Worm (Caenorhabditis elegans) whole organism, young adult: ENCODE results near the gene elt-3.

Experiments used
- F55B11.4 ChIP-seq: sonication (generic microtip); optimal IDR thresholded peaks from 2 replicates; lab custom pipeline; 2016; ENCODE audit warnings: missing compliant biosample characterization, missing genetic modification characterization, borderline replicate concordance; ENCODE audit not compliant: insufficient read depth
- aptf-3 ChIP-seq: fragments of 200-800 bp; sonication (Bioruptor generic); IDR thresholded peaks from 2 replicates; pipeline ENCODE4 v1.3.6; 2022; ENCODE audit warnings: missing genetic modification characterization, missing compliant biosample characterization
- lin-40 ChIP-seq: sonication (generic microtip); optimal IDR thresholded peaks from 2 replicates; lab custom pipeline; 2016; ENCODE audit warnings: missing genetic modification characterization, mild to moderate bottlenecking, missing compliant biosample characterization, missing genotype, missing genetic modification reagents
- lsy-27 ChIP-seq: sonication (generic microtip); optimal IDR thresholded peaks from 2 replicates; lab custom pipeline; 2017; ENCODE audit warnings: missing genetic modification characterization, mild to moderate bottlenecking, missing compliant biosample characterization, antibody characterized with exemption, missing genotype, borderline replicate concordance; ENCODE audit not compliant: insufficient read depth
- pbrm-1 ChIP-seq: fragments of 200-800 bp; sonication (Bioruptor generic); IDR thresholded peaks from 2 replicates; pipeline ENCODE4 v1.3.6; 2022; ENCODE audit warnings: missing genetic modification reagents, missing genetic modification characterization, missing compliant biosample characterization
- sea-2 ChIP-seq: fragments of 200-800 bp; sonication (Bioruptor generic); IDR thresholded peaks from 2 replicates; pipeline ENCODE4 v1.3.6; 2022; ENCODE audit warnings: missing genetic modification characterization, missing compliant biosample characterization

DNA sequence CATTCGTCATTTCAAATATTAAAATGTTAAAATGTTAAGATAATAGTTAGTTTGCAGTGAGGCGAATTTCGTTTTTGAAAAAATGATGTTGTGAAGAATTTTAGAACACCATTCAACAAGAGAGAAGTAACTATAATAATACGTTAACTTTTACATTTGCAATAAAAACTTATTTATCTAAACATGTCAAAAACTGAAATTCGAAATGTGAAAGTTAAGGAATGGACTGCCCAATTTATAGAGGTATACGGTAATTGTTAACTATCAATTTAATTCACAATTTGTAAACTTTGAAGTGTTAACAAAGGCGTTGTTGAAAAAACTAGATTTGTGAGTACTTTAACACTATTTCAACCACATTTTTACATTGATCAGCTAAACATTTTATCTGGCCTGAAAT is 30.9 kb upstream of the elt-3 start:
- TF ChIP-seq lin-40 (tag; lab: Kevin White, UChicago), result no peak
- no peak for TF ChIP-seq aptf-3 (GFP tag; lab: Robert Waterston, UW)
- TF ChIP-seq lsy-27 (tag; lab: Kevin White, UChicago), result no peak
- no peak for TF ChIP-seq sea-2
- no peak for TF ChIP-seq F55B11.4 (tag; lab: Kevin White, UChicago)
- TF ChIP-seq pbrm-1 (GFP tag; lab: Robert Waterston, UW), result no peak
